Worm (Caenorhabditis elegans): Measurements from ENCODE around the gene B0281.4.

ce11 chrII:2332220-2332619 lies 33.6 kb upstream of the B0281.4 start, which contains the start of gene F43C11.8:
- no peak for TF ChIP-seq lin-39 (tag; optimal IDR thresholded peaks at IDR 0.05)
- TF ChIP-seq nhr-77 (tag; optimal IDR thresholded peaks at IDR 0.05) = no peak
- TF ChIP-seq fkh-10 (GFP tag; optimal IDR thresholded peaks at IDR 0.05) = no peak
- TF ChIP-seq unc-39 (tag; optimal IDR thresholded peaks at IDR 0.05) = no peak
- TF ChIP-seq aly-2 (tag; optimal IDR thresholded peaks at IDR 0.05) = no peak
- no peak for TF ChIP-seq pqm-1 (tag; optimal IDR thresholded peaks at IDR 0.05)
- no peak for TF ChIP-seq ztf-11 (tag; optimal IDR thresholded peaks at IDR 0.05)
- TF ChIP-seq mdl-1 (tag; optimal IDR thresholded peaks at IDR 0.05) = no peak
- no peak for TF ChIP-seq zag-1 (tag; optimal IDR thresholded peaks at IDR 0.05)
